Fruit fly (Drosophila melanogaster): ENCODE results near the gene CG10565.
A peak's percentile ranks its signal among the peaks of the same experiment; 100 is the strongest.

DNA sequence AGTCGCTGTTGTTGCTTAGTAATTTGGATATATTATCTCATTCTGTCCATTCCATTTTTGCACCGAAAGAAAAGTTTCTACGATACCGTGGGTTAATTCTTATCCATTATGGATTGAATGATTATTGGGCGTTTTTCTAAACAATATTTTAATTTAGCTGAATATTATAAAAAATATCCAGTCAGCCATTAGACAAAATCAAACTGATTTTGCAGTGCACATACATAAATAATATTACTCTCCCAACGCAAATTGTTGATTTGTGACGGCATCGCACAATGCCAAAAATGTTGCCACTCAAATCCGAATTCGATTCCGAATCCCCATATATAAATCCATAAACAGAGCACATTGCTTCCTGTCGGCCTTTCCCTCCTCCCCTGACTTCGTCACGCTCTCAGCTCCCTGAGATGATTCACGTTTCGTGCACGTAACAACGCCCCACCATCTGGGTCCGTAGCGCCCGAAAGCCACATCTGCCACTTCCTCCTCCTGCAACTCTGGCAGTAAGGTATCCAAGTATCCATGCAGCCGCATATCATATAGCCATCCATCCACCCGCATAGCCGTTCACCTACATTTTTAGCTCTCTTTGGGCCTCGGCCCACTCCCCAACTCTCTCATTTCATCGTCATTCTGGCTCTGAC, 40.9 kb upstream of the CG10565 start:
- TF ChIP-seq ovo (GFP tag; optimal IDR thresholded peaks at IDR 0.05) (no peak), Clk (GFP tag; optimal IDR thresholded peaks at IDR 0.05) (no peak), kay (GFP tag; ENCODE audit: borderline replicate concordance) (no peak), CG7101 (tag; optimal IDR thresholded peaks at IDR 0.05) (no peak), Mnt (GFP tag; optimal IDR thresholded peaks at IDR 0.05) (no peak), CG12768 (GFP tag; optimal IDR thresholded peaks at IDR 0.05) (no peak), Hr96 (GFP tag; optimal IDR thresholded peaks at IDR 0.05) (no peak), CG5204 (GFP tag; optimal IDR thresholded peaks at IDR 0.05) (no peak), CG14711 (tag; optimal IDR thresholded peaks at IDR 0.05) (peak; percentile 47), CG7045 (GFP tag; optimal IDR thresholded peaks at IDR 0.05) (no peak), bab1 (GFP tag; optimal IDR thresholded peaks at IDR 0.05) (no peak), cic (GFP tag; optimal IDR thresholded peaks at IDR 0.05) (no peak), Crg-1 (GFP tag; optimal IDR thresholded peaks at IDR 0.05) (no peak), toe (GFP tag; optimal IDR thresholded peaks at IDR 0.05) (no peak)
